Worm (Caenorhabditis elegans): Measurements from ENCODE around the gene tub-1.
A peak's percentile ranks its signal among the peaks of the same experiment; 100 is the strongest.

DNA sequence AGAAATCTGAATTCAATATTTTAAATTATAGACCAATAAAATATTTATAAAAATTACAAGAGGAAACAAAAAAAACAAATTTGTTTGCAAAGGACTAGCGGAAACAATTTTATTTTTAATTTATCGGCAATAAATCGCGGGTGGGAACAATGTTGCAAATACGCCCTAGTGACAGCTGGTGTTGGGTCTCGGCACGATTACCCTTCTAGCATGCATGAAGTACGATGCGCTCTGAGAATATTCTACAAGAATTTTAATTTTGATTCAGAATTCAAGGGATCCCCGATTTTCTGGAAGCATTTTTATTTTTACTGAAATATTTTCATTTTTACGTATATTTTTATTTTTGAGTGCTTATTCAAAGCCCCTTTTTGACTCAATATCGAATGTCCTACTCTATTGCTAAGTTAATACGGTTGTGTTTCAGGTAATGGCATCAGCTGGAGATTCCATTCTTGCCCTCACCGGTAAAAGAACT is 28.3 kb upstream of the tub-1 start, which contains the start of the genes mig-5 and cct-1:
- peak; percentile 84 for TF ChIP-seq him-1 (tag; optimal IDR thresholded peaks at IDR 0.05)
- peak; percentile 96 for TF ChIP-seq W03F9.2 (tag; optimal IDR thresholded peaks at IDR 0.05)
- no peak for TF ChIP-seq dao-5 (tag; optimal IDR thresholded peaks at IDR 0.05)

Data from whole organism, L4/young adult.